Worm (Caenorhabditis elegans): ENCODE measurements around the gene lrch-1.

lrch-1 gene

ce11 chrX:6189955-6190354 is 26.5 kb downstream of the lrch-1 start, which contains the start of gene T13C5.9:
TSS of gene T13C5.9 (plus strand) at chrX:6190255.
- no peak for TF ChIP-seq nfya-1 (tag; optimal IDR thresholded peaks at IDR 0.05; ENCODE audit: insufficient read depth)
- no peak for TF ChIP-seq egl-5 (tag; optimal IDR thresholded peaks at IDR 0.05)
- no peak for TF ChIP-seq aly-2 (tag; optimal IDR thresholded peaks at IDR 0.05)
- TF ChIP-seq unc-39 (tag; optimal IDR thresholded peaks at IDR 0.05), result no peak
- TF ChIP-seq egl-27 (tag; optimal IDR thresholded peaks at IDR 0.05), result no peak
- no peak for TF ChIP-seq nhr-28 (tag; optimal IDR thresholded peaks at IDR 0.05)
- no peak for TF ChIP-seq fkh-2 (tag; optimal IDR thresholded peaks at IDR 0.05)
- no peak for TF ChIP-seq fkh-10 (GFP tag; optimal IDR thresholded peaks at IDR 0.05)
- TF ChIP-seq nhr-67 (tag; optimal IDR thresholded peaks at IDR 0.05), result no peak
- no peak for TF ChIP-seq nhr-25 (tag; optimal IDR thresholded peaks at IDR 0.05)
- no peak for TF ChIP-seq ceh-16 (tag; optimal IDR thresholded peaks at IDR 0.05)
- TF ChIP-seq hmg-11 (tag; optimal IDR thresholded peaks at IDR 0.05), result no peak

ce11 chrX:6187848-6188247 is 28.6 kb downstream of the lrch-1 start, which contains the start of gene T13C5.10:
TSS of gene T13C5.10 (plus strand) at chrX:6188148.
- no peak for TF ChIP-seq fkh-10 (GFP tag; optimal IDR thresholded peaks at IDR 0.05)
- TF ChIP-seq nhr-12 (tag; optimal IDR thresholded peaks at IDR 0.05), result no peak
- no peak for TF ChIP-seq snpc-4 (tag; optimal IDR thresholded peaks at IDR 0.05)
- TF ChIP-seq mdl-1 (tag; optimal IDR thresholded peaks at IDR 0.05), result no peak
- TF ChIP-seq ztf-4 (tag; optimal IDR thresholded peaks at IDR 0.05), result no peak
- no peak for TF ChIP-seq fkh-2 (tag; optimal IDR thresholded peaks at IDR 0.05)

ce11 chrX:6184709-6185108 is 31.7 kb downstream of the lrch-1 start, which contains the start of gene T13C5.2:
TSS of gene T13C5.2 (plus strand) at chrX:6185009.
- no peak for TF ChIP-seq nhr-67 (tag; optimal IDR thresholded peaks at IDR 0.05)
- TF ChIP-seq tbx-2 (tag; optimal IDR thresholded peaks at IDR 0.05), result no peak
- no peak for TF ChIP-seq mml-1 (tag; optimal IDR thresholded peaks at IDR 0.05)
- no peak for TF ChIP-seq ztf-4 (tag; optimal IDR thresholded peaks at IDR 0.05)

ce11 chrX:6180293-6180692 is 36.2 kb downstream of the lrch-1 start, which contains the start of gene T13C5.7:
TSS of gene T13C5.7 (plus strand) at chrX:6180593.
- TF ChIP-seq nhr-23 (tag; optimal IDR thresholded peaks at IDR 0.05) (peak; percentile 11), skn-1 (tag; optimal IDR thresholded peaks at IDR 0.05) (no peak)

- TF ChIP-seq skn-1 (tag; optimal IDR thresholded peaks at IDR 0.05) (no peak), nhr-43 (tag; optimal IDR thresholded peaks at IDR 0.05; ENCODE audit: poor library complexity, severe bottlenecking) (peak; percentile 38), nhr-23 (tag; optimal IDR thresholded peaks at IDR 0.05) (peak; percentile 80)
These were observed 37.5 kb downstream of the lrch-1 start for ce11 chrX:6178989-6179388.

- TF ChIP-seq elt-2 (tag; optimal IDR thresholded peaks at IDR 0.05) (no peak), egl-5 (tag; optimal IDR thresholded peaks at IDR 0.05) (no peak), unc-39 (tag; optimal IDR thresholded peaks at IDR 0.05) (no peak), ztf-11 (tag; optimal IDR thresholded peaks at IDR 0.05) (no peak), fkh-2 (tag; optimal IDR thresholded peaks at IDR 0.05) (no peak), nhr-77 (tag; optimal IDR thresholded peaks at IDR 0.05) (no peak), tbx-2 (tag; optimal IDR thresholded peaks at IDR 0.05) (no peak), nfya-1 (tag; optimal IDR thresholded peaks at IDR 0.05; ENCODE audit: insufficient read depth) (no peak), nhr-23 (tag; optimal IDR thresholded peaks at IDR 0.05) (no peak), elt-3 (tag; optimal IDR thresholded peaks at IDR 0.05) (no peak), ceh-16 (tag; optimal IDR thresholded peaks at IDR 0.05) (no peak), nhr-28 (tag; optimal IDR thresholded peaks at IDR 0.05) (no peak), lin-39 (tag; optimal IDR thresholded peaks at IDR 0.05) (no peak)
These were observed 38.4 kb downstream of the lrch-1 start, which contains the start of the genes T25B2.4 and T13C5.3 for ce11 chrX:6177944-6178566. TSS of gene T25B2.4 (plus strand) at chrX:6178244. TSS of gene T13C5.3 (plus strand) at chrX:6178516.

- TF ChIP-seq nfya-1 (tag; optimal IDR thresholded peaks at IDR 0.05; ENCODE audit: insufficient read depth) (no peak), unc-39 (tag; optimal IDR thresholded peaks at IDR 0.05) (no peak), nhr-12 (tag; optimal IDR thresholded peaks at IDR 0.05) (no peak), lin-39 (tag; optimal IDR thresholded peaks at IDR 0.05) (no peak), hmg-11 (tag; optimal IDR thresholded peaks at IDR 0.05) (no peak), mml-1 (tag; optimal IDR thresholded peaks at IDR 0.05) (no peak), nhr-11 (tag; optimal IDR thresholded peaks at IDR 0.05) (no peak), elt-2 (tag; optimal IDR thresholded peaks at IDR 0.05) (no peak), nhr-43 (tag; optimal IDR thresholded peaks at IDR 0.05; ENCODE audit: poor library complexity, severe bottlenecking) (no peak)
These were observed 40.6 kb downstream of the lrch-1 start, which contains the start of gene T25B2.3 for ce11 chrX:6175829-6176228. TSS of gene T25B2.3 (plus strand) at chrX:6176129.
